Fruit fly (Drosophila melanogaster) S2 (cell line): ENCODE results near the gene Cka.

Experiments used
- CG8478 ChIP-seq: fragments of >200 bp; optimal IDR thresholded peaks from 2 replicates; lab custom pipeline; 2018
- CTCF ChIP-seq, 2 experiments: fragments of >200 bp; optimal IDR thresholded peaks; 2 replicates each; lab custom pipeline; 2018

dm6 chr2L:7984059-7984800 is 46.3 kb upstream of the Cka start, which contains the start of gene Snoo:
- no peak for TF ChIP-seq CG8478
- peak; percentile 43 to 52 for TF ChIP-seq CTCF (optimal IDR thresholded peaks at IDR 0.05; lab: Kevin White, UChicago)
